Worm (Caenorhabditis elegans): ENCODE results near the gene Y69A2AL.2.

- TF ChIP-seq nhr-12 (tag; optimal IDR thresholded peaks at IDR 0.05): no peak
- no peak for TF ChIP-seq blmp-1 (tag; optimal IDR thresholded peaks at IDR 0.05)
- TF ChIP-seq nhr-28 (tag; optimal IDR thresholded peaks at IDR 0.05): no peak
- no peak for TF ChIP-seq ham-2 (GFP tag; optimal IDR thresholded peaks at IDR 0.05)
- TF ChIP-seq elt-3 (tag; optimal IDR thresholded peaks at IDR 0.05): no peak
- no peak for TF ChIP-seq unc-62 (GFP tag; optimal IDR thresholded peaks at IDR 0.05)
- TF ChIP-seq pha-4 (tag; optimal IDR thresholded peaks at IDR 0.05): no peak
- no peak for TF ChIP-seq nhr-2 (tag; optimal IDR thresholded peaks at IDR 0.05)
- no peak for TF ChIP-seq lsy-2 (tag; optimal IDR thresholded peaks at IDR 0.05)
- no peak for TF ChIP-seq unc-39 (tag; optimal IDR thresholded peaks at IDR 0.05)
- TF ChIP-seq nhr-76 (tag; optimal IDR thresholded peaks at IDR 0.05): no peak
Measured at ce11 chrIV:2451233-2451632, 30.8 kb upstream of the Y69A2AL.2 start, which contains the start of gene C45G7.13.

Data from whole organism, mixed stage, embryonic.